Worm (Caenorhabditis elegans) whole organism, L4 larva: ENCODE data around the gene npl-10.

Source experiments
- F44E2.7 ChIP-seq: fragments of 200-800 bp; sonication (Bioruptor generic); IDR thresholded peaks from 2 replicates; pipeline ENCODE4 v2.1.2; 2022; ENCODE audit warnings: missing genetic modification characterization, missing compliant biosample characterization
- F49E8.2 ChIP-seq: sonication (generic microtip); optimal IDR thresholded peaks from 2 replicates; lab custom pipeline; 2016; ENCODE audit warnings: missing compliant biosample characterization, mild to moderate bottlenecking, missing genetic modification characterization, borderline replicate concordance
- T26A8.4 ChIP-seq: fragments of 200-800 bp; sonication (Bioruptor generic); IDR thresholded peaks from 2 replicates; pipeline ENCODE4 v1.3.6; 2022; ENCODE audit warnings: missing genetic modification characterization, missing compliant biosample characterization
- Y105C5A.15 ChIP-seq: fragments of 200-800 bp; sonication (Bioruptor generic); IDR thresholded peaks from 2 replicates; pipeline ENCODE4 v1.3.6; 2022; ENCODE audit warnings: missing genetic modification characterization, missing compliant biosample characterization
- Y48G9A.11 ChIP-seq: fragments of 200-800 bp; sonication (Bioruptor generic); IDR thresholded peaks from 2 replicates; pipeline ENCODE4 v1.3.6; 2022; ENCODE audit warnings: missing genetic modification reagents, missing genetic modification characterization, missing compliant biosample characterization
- Y5F2A.4 ChIP-seq: fragments of 200-800 bp; sonication (Bioruptor generic); optimal IDR thresholded peaks from 2 replicates; lab custom pipeline; 2018; ENCODE audit warnings: mild to moderate bottlenecking, missing genetic modification characterization, missing compliant biosample characterization
- ZK337.2 ChIP-seq: fragments of 200-800 bp; sonication (Bioruptor generic); IDR thresholded peaks from 2 replicates; pipeline ENCODE4 v1.3.6; 2022; ENCODE audit warnings: missing genetic modification reagents, missing genetic modification characterization, missing compliant biosample characterization
- aly-2 ChIP-seq: sonication (generic microtip); optimal IDR thresholded peaks from 2 replicates; lab custom pipeline; 2018; ENCODE audit warnings: missing biosample characterization, missing genetic modification characterization
- ceh-20 ChIP-seq: fragments of 200-800 bp; sonication (Bioruptor generic); IDR thresholded peaks from 2 replicates; pipeline ENCODE4 v1.3.6; 2022; ENCODE audit warnings: missing genetic modification reagents, missing genetic modification characterization, missing compliant biosample characterization
- ceh-28 ChIP-seq: fragments of 150-350 bp; optimal IDR thresholded peaks from 2 replicates; lab custom pipeline; 2014; ENCODE audit warnings: missing biosample characterization, missing genetic modification reagents, missing genetic modification characterization
- ceh-44 ChIP-seq: fragments of 200-800 bp; sonication (Bioruptor generic); IDR thresholded peaks from 2 replicates; pipeline ENCODE4 v1.3.6; 2022; ENCODE audit warnings: missing genetic modification reagents, missing genetic modification characterization, missing compliant biosample characterization
- ceh-62 ChIP-seq: sonication (generic microtip); optimal IDR thresholded peaks from 2 replicates; lab custom pipeline; 2017; ENCODE audit warnings: missing biosample characterization, missing genetic modification characterization
- ces-1 ChIP-seq: fragments of 150-350 bp; sonication (generic microtip); optimal IDR thresholded peaks from 4 replicates; lab custom pipeline; 2014; ENCODE audit warnings: missing biosample characterization, missing genetic modification reagents, missing genetic modification characterization
- cey-2 ChIP-seq: sonication (generic microtip); optimal IDR thresholded peaks from 3 replicates; lab custom pipeline; 2017; ENCODE audit warnings: missing genetic modification characterization, mild to moderate bottlenecking, missing compliant biosample characterization, antibody characterized with exemption, borderline replicate concordance; ENCODE audit not compliant: insufficient read depth
- daf-16 ChIP-seq, 3 experiments: sonication (generic microtip); optimal IDR thresholded peaks; 2 replicates each; lab custom pipeline; 2016 to 2017; ENCODE audit warnings: missing genetic modification characterization in 3 of 3, missing genetic modification reagents in 3 of 3, mild to moderate bottlenecking in 2 of 3, missing compliant biosample characterization in 2 of 3, missing biosample characterization in 1 of 3, moderate library complexity in 1 of 3
- daf-19 ChIP-seq: fragments of 200-800 bp; sonication (Bioruptor generic); conservative IDR thresholded peaks from 2 replicates; pipeline ENCODE4 v1.3.6; 2022; ENCODE audit warnings: missing genetic modification characterization, missing compliant biosample characterization
- daf-8 ChIP-seq: fragments of 200-800 bp; sonication (Bioruptor generic); IDR thresholded peaks from 2 replicates; pipeline ENCODE4 v1.3.6; 2022; ENCODE audit warnings: missing genetic modification characterization, missing compliant biosample characterization
- dpl-1 ChIP-seq: fragments of 150-350 bp; optimal IDR thresholded peaks from 2 replicates; lab custom pipeline; 2014; ENCODE audit warnings: missing biosample characterization, missing genetic modification reagents, missing genetic modification characterization
- egl-27 ChIP-seq: sonication (generic microtip); optimal IDR thresholded peaks from 3 replicates; lab custom pipeline; 2017; ENCODE audit warnings: missing biosample characterization, missing genetic modification reagents, missing genetic modification characterization
- egl-43 ChIP-seq: fragments of 200-800 bp; sonication (Bioruptor generic); IDR thresholded peaks from 2 replicates; pipeline ENCODE4 v1.3.6; 2022; ENCODE audit warnings: missing genetic modification reagents, missing genetic modification characterization, missing compliant biosample characterization
- fos-1 ChIP-seq: fragments of 150-350 bp; optimal IDR thresholded peaks from 2 replicates; lab custom pipeline; 2014; ENCODE audit warnings: missing biosample characterization, missing genetic modification characterization
- gei-8 ChIP-seq: fragments of 200-800 bp; sonication (Bioruptor generic); optimal IDR thresholded peaks from 2 replicates; lab custom pipeline; 2018; ENCODE audit warnings: mild to moderate bottlenecking, missing genetic modification characterization, missing compliant biosample characterization
- hif-1 ChIP-seq, 2 experiments: sonication (generic microtip); optimal IDR thresholded peaks; 2 replicates each; lab custom pipeline; 2016 to 2017; ENCODE audit warnings: missing compliant biosample characterization in 2 of 2, missing genetic modification characterization in 2 of 2, missing genetic modification reagents in 2 of 2, missing genotype in 2 of 2, mild to moderate bottlenecking in 1 of 2
- hlh-11 ChIP-seq: fragments of 200-800 bp; sonication (Bioruptor generic); optimal IDR thresholded peaks from 2 replicates; lab custom pipeline; 2018; ENCODE audit warnings: mild to moderate bottlenecking, missing genetic modification characterization, missing compliant biosample characterization
- lim-7 ChIP-seq: fragments of 200-800 bp; sonication (Bioruptor generic); IDR thresholded peaks from 2 replicates; pipeline ENCODE4 v1.3.6; 2022; ENCODE audit warnings: missing genetic modification characterization, missing compliant biosample characterization
- lin-15B ChIP-seq: fragments of 150-350 bp; sonication (generic microtip); optimal IDR thresholded peaks from 3 replicates; lab custom pipeline; 2014; ENCODE audit warnings: missing biosample characterization, missing genetic modification characterization
- lin-38 ChIP-seq: fragments of 200-800 bp; sonication (Bioruptor generic); IDR thresholded peaks from 2 replicates; pipeline ENCODE4 v1.3.6; 2022; ENCODE audit warnings: missing genetic modification reagents, missing genetic modification characterization, missing compliant biosample characterization
- lin-39 ChIP-seq: fragments of 150-350 bp; optimal IDR thresholded peaks from 2 replicates; lab custom pipeline; 2014; ENCODE audit warnings: missing biosample characterization, missing genetic modification reagents, missing genetic modification characterization
- madf-9 ChIP-seq: fragments of 200-800 bp; sonication (Bioruptor generic); conservative IDR thresholded peaks from 2 replicates; pipeline ENCODE4 v1.3.6; 2022; ENCODE audit warnings: missing genetic modification reagents, missing genetic modification characterization, missing compliant biosample characterization
- mdl-1 ChIP-seq, 2 experiments: fragments of 150-350 bp in 1 of 2; sonication (generic microtip) in 1 of 2; optimal IDR thresholded peaks; 2 replicates each; lab custom pipeline; 2014 to 2017; ENCODE audit warnings: missing biosample characterization in 2 of 2, missing genetic modification characterization in 2 of 2
- mdt-29 ChIP-seq: fragments of 200-800 bp; sonication (Bioruptor generic); IDR thresholded peaks from 2 replicates; pipeline ENCODE4 v1.3.6; 2022; ENCODE audit warnings: missing genetic modification reagents, missing genetic modification characterization, missing compliant biosample characterization
- mep-1 ChIP-seq: fragments of 150-350 bp; sonication (generic microtip); optimal IDR thresholded peaks from 3 replicates; lab custom pipeline; 2014; ENCODE audit warnings: missing biosample characterization, missing genetic modification characterization
- mes-2 ChIP-seq: sonication (generic microtip); optimal IDR thresholded peaks from 2 replicates; lab custom pipeline; 2016; ENCODE audit warnings: missing genotype, mild to moderate bottlenecking, missing genetic modification characterization, missing compliant biosample characterization; ENCODE audit not compliant: poor library complexity, severe bottlenecking
- mxl-2 ChIP-seq: fragments of 200-800 bp; sonication (Bioruptor generic); conservative IDR thresholded peaks from 2 replicates; pipeline ENCODE4 v1.3.6; 2022; ENCODE audit warnings: missing genetic modification reagents, missing genetic modification characterization, missing compliant biosample characterization
- mxl-3 ChIP-seq: fragments of 200-800 bp; sonication (Bioruptor generic); optimal IDR thresholded peaks from 2 replicates; lab custom pipeline; 2018; ENCODE audit warnings: mild to moderate bottlenecking, missing genetic modification characterization, missing compliant biosample characterization
- nhr-102 ChIP-seq: sonication (generic microtip); optimal IDR thresholded peaks from 2 replicates; lab custom pipeline; 2016; ENCODE audit warnings: mild to moderate bottlenecking, missing genetic modification characterization, moderate library complexity, missing compliant biosample characterization
- nhr-11 ChIP-seq: fragments of 150-350 bp; optimal IDR thresholded peaks from 2 replicates; lab custom pipeline; 2014; ENCODE audit warnings: missing biosample characterization, missing genetic modification characterization
- nhr-25 ChIP-seq: sonication (generic microtip); optimal IDR thresholded peaks from 2 replicates; lab custom pipeline; 2017; ENCODE audit warnings: missing genetic modification characterization, mild to moderate bottlenecking, missing compliant biosample characterization, antibody characterized with exemption, moderate library complexity, borderline replicate concordance; ENCODE audit not compliant: insufficient read depth
- nhr-28 ChIP-seq: fragments of 150-350 bp; optimal IDR thresholded peaks from 2 replicates; lab custom pipeline; 2014; ENCODE audit warnings: missing biosample characterization, missing genetic modification characterization
- nhr-42 ChIP-seq: fragments of 200-800 bp; sonication (Bioruptor generic); IDR thresholded peaks from 2 replicates; pipeline ENCODE4 v1.3.6; 2022; ENCODE audit warnings: missing genetic modification characterization, missing compliant biosample characterization
- nhr-6 ChIP-seq: fragments of 150-350 bp; optimal IDR thresholded peaks from 2 replicates; lab custom pipeline; 2014; ENCODE audit warnings: missing biosample characterization, missing genetic modification characterization
- pha-4 ChIP-seq, 2 experiments: fragments of 150-350 bp in 1 of 2; fragments of 200-800 bp in 1 of 2; sonication (Bioruptor generic) in 1 of 2; IDR thresholded peaks in 1 of 2; optimal IDR thresholded peaks in 1 of 2; 2 replicates each; pipeline versions ENCODE4 v1.3.6 to Lab custom; 2014 to 2022; ENCODE audit warnings: missing genetic modification characterization in 2 of 2, missing genetic modification reagents in 2 of 2, missing biosample characterization in 1 of 2, missing compliant biosample characterization in 1 of 2
- pqm-1 ChIP-seq: sonication (generic microtip); optimal IDR thresholded peaks from 2 replicates; lab custom pipeline; 2017; ENCODE audit warnings: missing biosample characterization, missing genetic modification characterization
- rbr-2 ChIP-seq: sonication (generic microtip); optimal IDR thresholded peaks from 2 replicates; lab custom pipeline; 2016; ENCODE audit warnings: missing genotype, missing genetic modification characterization, missing compliant biosample characterization
- tag-97 ChIP-seq: fragments of 200-800 bp; sonication (Bioruptor generic); IDR thresholded peaks from 2 replicates; pipeline ENCODE4 v1.3.6; 2022; ENCODE audit warnings: missing genetic modification characterization, missing compliant biosample characterization
- unc-39 ChIP-seq: sonication (generic microtip); optimal IDR thresholded peaks from 2 replicates; lab custom pipeline; 2017; ENCODE audit warnings: missing biosample characterization, missing genetic modification characterization
- vab-7 ChIP-seq: fragments of 200-800 bp; sonication (Bioruptor generic); IDR thresholded peaks from 2 replicates; pipeline ENCODE4 v1.3.6; 2022; ENCODE audit warnings: missing genetic modification reagents, missing genetic modification characterization, missing compliant biosample characterization
- zag-1 ChIP-seq: fragments of 150-350 bp; optimal IDR thresholded peaks from 2 replicates; lab custom pipeline; 2014; ENCODE audit warnings: missing biosample characterization, missing genetic modification characterization
- zip-11 ChIP-seq: fragments of 200-800 bp; sonication (Bioruptor generic); IDR thresholded peaks from 2 replicates; pipeline ENCODE4 v1.3.6; 2022; ENCODE audit warnings: missing genetic modification characterization, missing compliant biosample characterization
- zip-2 ChIP-seq: fragments of 150-350 bp; optimal IDR thresholded peaks from 2 replicates; lab custom pipeline; 2014; ENCODE audit warnings: missing biosample characterization, missing genetic modification characterization

Gene npl-10

DNA sequence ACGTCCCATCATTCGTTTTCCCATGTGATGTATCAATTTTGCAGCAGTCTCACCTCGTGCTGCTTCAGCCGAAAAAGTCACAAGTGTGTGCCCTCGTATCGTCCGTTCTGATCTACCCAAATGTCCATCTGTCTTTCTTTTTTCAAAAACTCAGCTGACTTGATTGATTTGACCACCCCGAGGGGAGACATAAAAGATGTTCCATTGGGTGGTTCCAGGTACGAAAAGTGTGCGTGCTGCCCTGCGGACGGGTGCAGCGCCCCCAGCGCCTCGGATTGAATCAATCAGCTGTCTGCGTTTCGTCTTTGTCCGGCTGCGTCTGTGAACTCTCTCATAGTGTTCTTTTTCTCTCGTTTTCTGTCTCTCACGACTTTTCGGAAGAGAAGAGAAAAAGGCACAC lies 17.5 kb upstream of the npl-10 start (continued):
- TF ChIP-seq ceh-20 (GFP tag; lab: Robert Waterston, UW): peak; percentile 81
- peak; percentile 75 for TF ChIP-seq mxl-3 (GFP tag; lab: Kevin White, UChicago)
- no peak for TF ChIP-seq nhr-42 (GFP tag; lab: Robert Waterston, UW)
- no peak for TF ChIP-seq T26A8.4 (GFP tag; lab: Robert Waterston, UW)
- TF ChIP-seq zip-11 (GFP tag; lab: Robert Waterston, UW): no peak
- peak; percentile 63 for TF ChIP-seq lin-39 (tag; lab: Kevin White, UChicago)
- no peak for TF ChIP-seq tag-97 (GFP tag; lab: Robert Waterston, UW)
- no peak for TF ChIP-seq zag-1 (tag; lab: Kevin White, UChicago)
- TF ChIP-seq mep-1 (tag; lab: Kevin White, UChicago): peak; percentile 56
- no peak for TF ChIP-seq daf-16 (GFP tag; optimal IDR thresholded peaks at IDR 0.05; lab: Kevin White, UChicago)
- TF ChIP-seq daf-16 (tag; optimal IDR thresholded peaks at IDR 0.05; lab: Kevin White, UChicago): peak; percentile 34
- TF ChIP-seq unc-39: no peak
- TF ChIP-seq F44E2.7: no peak
- TF ChIP-seq daf-19 (GFP tag; lab: Robert Waterston, UW): no peak
- no peak for TF ChIP-seq lin-15B
- TF ChIP-seq Y105C5A.15 (GFP tag; lab: Robert Waterston, UW): no peak
- TF ChIP-seq zip-2 (tag; lab: Kevin White, UChicago): no peak
- TF ChIP-seq nhr-25: no peak
- no peak for TF ChIP-seq ces-1 (GFP tag; lab: Kevin White, UChicago)
- peak; percentile 42 to 87 for TF ChIP-seq mdl-1 (tag; optimal IDR thresholded peaks at IDR 0.05; lab: Kevin White, UChicago)
- TF ChIP-seq F49E8.2: no peak
- TF ChIP-seq nhr-102 (tag; lab: Kevin White, UChicago): peak; percentile 36
- no peak for TF ChIP-seq mxl-2
- no peak for TF ChIP-seq ceh-62 (tag; lab: Kevin White, UChicago)
- TF ChIP-seq fos-1 (tag; lab: Kevin White, UChicago): no peak
- peak; percentile 93 for TF ChIP-seq hlh-11
- 0 out of 2 replicates have a peak, but pooled peaks have one; percentile 48 for TF ChIP-seq mdt-29 (GFP tag; lab: Robert Waterston, UW)
- TF ChIP-seq gei-8 (GFP tag; lab: Kevin White, UChicago): no peak
- TF ChIP-seq nhr-11: peak; percentile 43
- TF ChIP-seq Y48G9A.11: no peak
- TF ChIP-seq nhr-28: peak; percentile 70
- 0 out of 2 replicates have a peak, but pooled peaks have one; percentile 33 for TF ChIP-seq madf-9
- TF ChIP-seq lin-38 (GFP tag; lab: Robert Waterston, UW): no peak
- TF ChIP-seq egl-43 (GFP tag; lab: Robert Waterston, UW): no peak
- no peak for TF ChIP-seq pha-4 (GFP tag; IDR thresholded peaks at IDR 0.05; lab: Robert Waterston, UW)
- no peak for TF ChIP-seq pha-4 (tag; optimal IDR thresholded peaks at IDR 0.05; lab: Kevin White, UChicago)
- no peak for TF ChIP-seq daf-8 (GFP tag; lab: Robert Waterston, UW)
- TF ChIP-seq ceh-28 (tag; lab: Kevin White, UChicago): peak; percentile 2
- no peak for TF ChIP-seq mes-2
- TF ChIP-seq dpl-1: no peak
- no peak for TF ChIP-seq Y5F2A.4
- TF ChIP-seq rbr-2 (tag; lab: Kevin White, UChicago): peak; percentile 20
- peak in 1 of 2 experiments; percentile 80 for TF ChIP-seq hif-1 (tag; optimal IDR thresholded peaks at IDR 0.05; lab: Kevin White, UChicago)
- peak; percentile 24 for TF ChIP-seq nhr-6
- no peak for TF ChIP-seq egl-27 (tag; lab: Kevin White, UChicago)
- no peak for TF ChIP-seq vab-7 (GFP tag; lab: Robert Waterston, UW)
- TF ChIP-seq pqm-1 (tag; lab: Kevin White, UChicago): no peak
- no peak for TF ChIP-seq ceh-44 (GFP tag; lab: Robert Waterston, UW)
- no peak for TF ChIP-seq aly-2 (tag; lab: Kevin White, UChicago)
- TF ChIP-seq ZK337.2 (GFP tag; lab: Robert Waterston, UW): no peak
- TF ChIP-seq lim-7 (GFP tag; lab: Robert Waterston, UW): no peak
- peak; percentile 25 for TF ChIP-seq cey-2 (tag; lab: Kevin White, UChicago)
